Fruit fly (Drosophila melanogaster) whole organism, pupa: Measurements from ENCODE around the gene CG16959.
A peak's percentile ranks its signal among the peaks of the same experiment; 100 is the strongest.

Experiments
- CG10348 ChIP-seq: fragments of 200-800 bp; sonication (Bioruptor generic); IDR thresholded peaks from 2 replicates; pipeline ENCODE4 v1.3.6; 2022; ENCODE audit warnings: missing biosample characterization, missing genetic modification characterization
- CG12605 ChIP-seq: fragments of 200-800 bp; sonication (Bioruptor generic); IDR thresholded peaks from 2 replicates; pipeline ENCODE4 v1.3.6; 2022; ENCODE audit warnings: missing biosample characterization, missing genetic modification characterization
- CG13204 ChIP-seq: fragments of 200-800 bp; sonication (Bioruptor generic); optimal IDR thresholded peaks from 2 replicates; lab custom pipeline; 2018; ENCODE audit warnings: missing biosample characterization, mild to moderate bottlenecking, missing genetic modification characterization, moderate library complexity
- CG14655 ChIP-seq: fragments of 200-800 bp; sonication (Bioruptor generic); optimal IDR thresholded peaks from 3 replicates; lab custom pipeline; 2017; ENCODE audit warnings: mild to moderate bottlenecking, missing biosample characterization, missing genetic modification reagents, missing genetic modification characterization
- CG15710 ChIP-seq: fragments of 200-800 bp; sonication (Bioruptor generic); optimal IDR thresholded peaks from 2 replicates; lab custom pipeline; 2018; ENCODE audit warnings: missing biosample characterization, mild to moderate bottlenecking, missing genetic modification characterization, moderate library complexity
- CG17806 ChIP-seq: fragments of 200-800 bp; sonication (Bioruptor generic); optimal IDR thresholded peaks from 2 replicates; lab custom pipeline; 2018; ENCODE audit warnings: missing biosample characterization, mild to moderate bottlenecking, missing genetic modification characterization, moderate library complexity
- CG32121 ChIP-seq: fragments of 200-800 bp; sonication (Bioruptor generic); IDR thresholded peaks from 2 replicates; pipeline ENCODE4 v1.3.6; 2022; ENCODE audit warnings: missing biosample characterization, missing genetic modification characterization
- CG34367 ChIP-seq: fragments of 200-800 bp; sonication (Bioruptor generic); optimal IDR thresholded peaks from 2 replicates; lab custom pipeline; 2018; ENCODE audit warnings: missing biosample characterization, mild to moderate bottlenecking, missing genetic modification characterization
- CG4496 ChIP-seq: fragments of 200-800 bp; sonication (Bioruptor generic); IDR thresholded peaks from 3 replicates; pipeline ENCODE4 v1.3.6; 2022; ENCODE audit warnings: missing biosample characterization, missing genetic modification characterization
- CG8159 ChIP-seq: fragments of 200-800 bp; sonication (Bioruptor generic); optimal IDR thresholded peaks from 3 replicates; lab custom pipeline; 2018; ENCODE audit warnings: missing biosample characterization, mild to moderate bottlenecking, missing genetic modification characterization, moderate library complexity
- CG8301 ChIP-seq: fragments of 200-800 bp; sonication (Bioruptor generic); optimal IDR thresholded peaks from 2 replicates; lab custom pipeline; 2018; ENCODE audit warnings: missing biosample characterization, mild to moderate bottlenecking, missing genetic modification characterization
- CG9948 ChIP-seq: fragments of 200-800 bp; sonication (Bioruptor generic); optimal IDR thresholded peaks from 2 replicates; lab custom pipeline; 2018; ENCODE audit warnings: missing biosample characterization, mild to moderate bottlenecking, missing genetic modification characterization, moderate library complexity
- D1 ChIP-seq: fragments of 200-800 bp; sonication (Bioruptor generic); optimal IDR thresholded peaks from 2 replicates; lab custom pipeline; 2018; ENCODE audit warnings: missing biosample characterization, mild to moderate bottlenecking, missing genetic modification characterization, moderate library complexity
- EcR ChIP-seq: fragments of 200-800 bp; sonication (Bioruptor generic); optimal IDR thresholded peaks from 3 replicates; lab custom pipeline; 2019; ENCODE audit warnings: missing biosample characterization, missing genetic modification characterization, mild to moderate bottlenecking, moderate library complexity, missing genetic modification reagents
- Ets98B ChIP-seq: fragments of 200-800 bp; sonication (Bioruptor generic); IDR thresholded peaks from 2 replicates; pipeline ENCODE4 v1.3.6; 2022; ENCODE audit warnings: missing biosample characterization, missing genetic modification characterization
- Pif1A ChIP-seq: fragments of 200-800 bp; sonication (Bioruptor generic); optimal IDR thresholded peaks from 3 replicates; lab custom pipeline; 2016; ENCODE audit warnings: missing biosample characterization, missing genetic modification characterization
- Pif1B ChIP-seq: fragments of 200-800 bp; sonication (Bioruptor generic); optimal IDR thresholded peaks from 3 replicates; lab custom pipeline; 2016; ENCODE audit warnings: missing biosample characterization, missing genetic modification characterization
- Snoo ChIP-seq: fragments of 200-800 bp; sonication (Bioruptor generic); optimal IDR thresholded peaks from 3 replicates; lab custom pipeline; 2017; ENCODE audit warnings: missing biosample characterization, mild to moderate bottlenecking, missing genetic modification characterization, inconsistent platforms
- fd96Ca ChIP-seq: fragments of 200-800 bp; sonication (Bioruptor generic); IDR thresholded peaks from 3 replicates; pipeline ENCODE4 v1.3.6; 2022; ENCODE audit warnings: missing biosample characterization, missing genetic modification characterization
- gl ChIP-seq: fragments of 200-800 bp; sonication (Bioruptor generic); optimal IDR thresholded peaks from 2 replicates; lab custom pipeline; 2018; ENCODE audit warnings: missing biosample characterization, mild to moderate bottlenecking, missing genetic modification characterization
- rn ChIP-seq: fragments of 200-800 bp; sonication (Bioruptor generic); IDR thresholded peaks from 2 replicates; pipeline ENCODE4 v1.3.6; 2022; ENCODE audit warnings: missing biosample characterization, missing genetic modification characterization

CG16959 gene

dm6 chr3L:15093929-15094588 lies 31.1 kb downstream of the CG16959 start:
- TF ChIP-seq CG15710 (no peak), EcR (GFP tag; lab: Kevin White, UChicago) (peak; percentile 70), Pif1A (GFP tag; lab: Kevin White, UChicago) (peak; percentile 19), CG4496 (0 out of 3 replicates have a peak, but pooled peaks have one; percentile 49), CG32121 (GFP tag; lab: Robert Waterston, UW) (0 out of 2 replicates have a peak, but pooled peaks have one; percentile 37), CG8159 (tag; lab: Kevin White, UChicago) (peak; percentile 5), fd96Ca (GFP tag; lab: Robert Waterston, UW) (no peak)

dm6 chr3L:15089887-15090679 lies 35.0 kb downstream of the CG16959 start:
- TF ChIP-seq CG9948 (tag; lab: Kevin White, UChicago) (no peak), Ets98B (GFP tag; lab: Robert Waterston, UW) (no peak; the same call in 1 of the 2 replicates), CG8159 (tag; lab: Kevin White, UChicago) (no peak), D1 (no peak), CG34367 (tag; lab: Kevin White, UChicago) (no peak), rn (GFP tag; lab: Robert Waterston, UW) (no peak), CG32121 (GFP tag; lab: Robert Waterston, UW) (no peak), gl (tag; lab: Kevin White, UChicago) (no peak), CG10348 (GFP tag; lab: Robert Waterston, UW) (no peak), CG17806 (tag; lab: Kevin White, UChicago) (no peak), Pif1B (GFP tag; lab: Kevin White, UChicago) (no peak)
- TF ChIP-seq, all 21 proteins: peak for 0

dm6 chr3L:15089083-15089704 lies 35.9 kb downstream of the CG16959 start:
- TF ChIP-seq Pif1A (GFP tag; lab: Kevin White, UChicago): no peak
- TF ChIP-seq CG34367 (tag; lab: Kevin White, UChicago): no peak
- no peak for TF ChIP-seq fd96Ca (GFP tag; lab: Robert Waterston, UW)
- no peak for TF ChIP-seq CG12605 (GFP tag; lab: Robert Waterston, UW)
- no peak for TF ChIP-seq CG8159 (tag; lab: Kevin White, UChicago)
- no peak for TF ChIP-seq Ets98B (GFP tag; lab: Robert Waterston, UW)
- TF ChIP-seq D1: no peak
- TF ChIP-seq CG14655 (GFP tag; lab: Kevin White, UChicago): no peak
- no peak for TF ChIP-seq gl (tag; lab: Kevin White, UChicago)
- TF ChIP-seq rn (GFP tag; lab: Robert Waterston, UW): no peak
- TF ChIP-seq CG9948 (tag; lab: Kevin White, UChicago): no peak
- no peak for TF ChIP-seq CG4496
- TF ChIP-seq CG17806 (tag; lab: Kevin White, UChicago): no peak
- TF ChIP-seq CG10348 (GFP tag; lab: Robert Waterston, UW): no peak
- TF ChIP-seq EcR (GFP tag; lab: Kevin White, UChicago): no peak
- TF ChIP-seq CG13204: no peak

- TF ChIP-seq CG9948 (tag; lab: Kevin White, UChicago) (no peak), CG32121 (GFP tag; lab: Robert Waterston, UW) (no peak), CG8301 (tag; lab: Kevin White, UChicago) (no peak), Ets98B (GFP tag; lab: Robert Waterston, UW) (no peak), rn (GFP tag; lab: Robert Waterston, UW) (no peak), fd96Ca (GFP tag; lab: Robert Waterston, UW) (no peak), gl (tag; lab: Kevin White, UChicago) (no peak), CG14655 (GFP tag; lab: Kevin White, UChicago) (no peak), CG13204 (no peak), CG4496 (no peak), CG17806 (tag; lab: Kevin White, UChicago) (no peak), EcR (GFP tag; lab: Kevin White, UChicago) (no peak), CG10348 (GFP tag; lab: Robert Waterston, UW) (no peak), CG8159 (tag; lab: Kevin White, UChicago) (no peak), D1 (no peak), Snoo (tag; lab: Kevin White, UChicago) (no peak), CG34367 (tag; lab: Kevin White, UChicago) (no peak)
Observed at dm6 chr3L:15088285-15088684, 36.8 kb downstream of the CG16959 start.

- no peak for TF ChIP-seq CG17806 (tag; lab: Kevin White, UChicago)
Observed at dm6 chr3L:15084288-15084687, 40.8 kb downstream of the CG16959 start.

dm6 chr3L:15079278-15079677 lies 45.8 kb downstream of the CG16959 start:
- TF ChIP-seq CG10348 (GFP tag; lab: Robert Waterston, UW) (no peak), CG17806 (tag; lab: Kevin White, UChicago) (no peak), CG32121 (GFP tag; lab: Robert Waterston, UW) (peak; percentile 9; the same call in 1 of the 2 replicates), Pif1A (GFP tag; lab: Kevin White, UChicago) (no peak), fd96Ca (GFP tag; lab: Robert Waterston, UW) (no peak), CG12605 (GFP tag; lab: Robert Waterston, UW) (peak; percentile 35), Pif1B (GFP tag; lab: Kevin White, UChicago) (no peak), CG13204 (no peak), gl (tag; lab: Kevin White, UChicago) (no peak), CG9948 (tag; lab: Kevin White, UChicago) (no peak), CG34367 (tag; lab: Kevin White, UChicago) (no peak), Ets98B (GFP tag; lab: Robert Waterston, UW) (peak; percentile 27; the same call in 1 of the 2 replicates)
